Fruit fly (Drosophila melanogaster) whole organism, embryonic: Measurements from ENCODE around the gene Spn27A.

Source experiments
- B-H1 ChIP-seq: fragments of 200-800 bp; sonication (Bioruptor generic); IDR thresholded peaks from 3 replicates; pipeline ENCODE4 v1.3.6; 2022; ENCODE audit warnings: missing biosample characterization, missing genetic modification characterization
- Bdp1 ChIP-seq: fragments of 200-800 bp; sonication (Bioruptor generic); optimal IDR thresholded peaks from 3 replicates; lab custom pipeline; 2016; ENCODE audit warnings: missing biosample characterization, missing genetic modification characterization
- Bgb ChIP-seq: fragments of 200-800 bp; sonication (Bioruptor generic); IDR thresholded peaks from 2 replicates; pipeline ENCODE4 v1.3.6; 2022; ENCODE audit warnings: missing biosample characterization, missing genetic modification characterization; ENCODE audit not compliant: partially characterized antibody
- C15 ChIP-seq: fragments of 200-800 bp; sonication (Bioruptor generic); IDR thresholded peaks from 3 replicates; pipeline ENCODE4 v1.3.6; 2022; ENCODE audit warnings: missing biosample characterization, missing genetic modification characterization
- CG10274 ChIP-seq: fragments of 200-800 bp; sonication (Bioruptor generic); optimal IDR thresholded peaks from 3 replicates; lab custom pipeline; 2017; ENCODE audit warnings: missing biosample characterization, mild to moderate bottlenecking, missing genetic modification characterization
- CG11093 ChIP-seq: fragments of 200-800 bp; sonication (Bioruptor generic); IDR thresholded peaks from 3 replicates; pipeline ENCODE4 v1.3.6; 2022; ENCODE audit warnings: missing biosample characterization, missing genetic modification characterization
- CG11504 ChIP-seq: fragments of 200-800 bp; sonication (Bioruptor generic); optimal IDR thresholded peaks from 3 replicates; lab custom pipeline; 2019; ENCODE audit warnings: missing biosample characterization, mild to moderate bottlenecking, missing genetic modification characterization, moderate library complexity
- CG11695 ChIP-seq: fragments of 200-800 bp; sonication (Bioruptor generic); IDR thresholded peaks from 3 replicates; pipeline ENCODE4 v1.3.6; 2022; ENCODE audit warnings: missing biosample characterization, missing genetic modification characterization
- CG11696 ChIP-seq: fragments of 200-800 bp; sonication (Bioruptor generic); IDR thresholded peaks from 2 replicates; pipeline ENCODE4 v1.3.6; 2022; ENCODE audit warnings: missing biosample characterization, missing genetic modification characterization
- CG12769 ChIP-seq: fragments of 200-800 bp; sonication (Bioruptor generic); optimal IDR thresholded peaks from 2 replicates; lab custom pipeline; 2019; ENCODE audit warnings: missing biosample characterization, mild to moderate bottlenecking, missing genetic modification characterization, moderate library complexity
- CG14441 ChIP-seq: fragments of 200-800 bp; sonication (Bioruptor generic); IDR thresholded peaks from 2 replicates; pipeline ENCODE4 v1.3.6; 2022; ENCODE audit warnings: missing biosample characterization, missing genetic modification characterization
- CG15514 ChIP-seq: fragments of 200-800 bp; sonication (Bioruptor generic); optimal IDR thresholded peaks from 3 replicates; lab custom pipeline; 2017; ENCODE audit warnings: missing biosample characterization, missing genetic modification characterization, mild to moderate bottlenecking, moderate library complexity, missing genetic modification reagents
- CG16815 ChIP-seq: fragments of 200-800 bp; sonication (Bioruptor generic); optimal IDR thresholded peaks from 3 replicates; lab custom pipeline; 2017; ENCODE audit warnings: missing biosample characterization, mild to moderate bottlenecking, missing genetic modification characterization
- CG17186 ChIP-seq: fragments of 200-800 bp; sonication (Bioruptor generic); optimal IDR thresholded peaks from 3 replicates; lab custom pipeline; 2017; ENCODE audit warnings: missing biosample characterization, missing genetic modification reagents, missing genetic modification characterization
- CG17568 ChIP-seq: fragments of 200-800 bp; sonication (Bioruptor generic); optimal IDR thresholded peaks from 2 replicates; lab custom pipeline; 2018; ENCODE audit warnings: missing biosample characterization, mild to moderate bottlenecking, missing genetic modification characterization, moderate library complexity
- CG2202 ChIP-seq: fragments of 200-800 bp; sonication (Bioruptor generic); optimal IDR thresholded peaks from 2 replicates; lab custom pipeline; 2018; ENCODE audit warnings: missing biosample characterization, mild to moderate bottlenecking, missing genetic modification characterization
- CG5180 ChIP-seq: fragments of 200-800 bp; sonication (Bioruptor generic); optimal IDR thresholded peaks from 3 replicates; lab custom pipeline; 2017; ENCODE audit warnings: missing biosample characterization, missing genetic modification characterization, mild to moderate bottlenecking, moderate library complexity, missing genetic modification reagents
- CG7745 ChIP-seq: fragments of 200-800 bp; sonication (Bioruptor generic); optimal IDR thresholded peaks from 2 replicates; lab custom pipeline; 2018; ENCODE audit warnings: missing biosample characterization, mild to moderate bottlenecking, missing genetic modification characterization, moderate library complexity
- CG9437 ChIP-seq: fragments of 200-800 bp; sonication (Bioruptor generic); optimal IDR thresholded peaks from 2 replicates; lab custom pipeline; 2018; ENCODE audit warnings: missing biosample characterization, mild to moderate bottlenecking, missing genetic modification characterization
- CoRest ChIP-seq: fragments of 200-800 bp; sonication (Bioruptor generic); optimal IDR thresholded peaks from 3 replicates; lab custom pipeline; 2018; ENCODE audit warnings: missing biosample characterization, mild to moderate bottlenecking, missing genetic modification characterization, moderate library complexity
- Dad ChIP-seq: fragments of 200-800 bp; sonication (Bioruptor generic); optimal IDR thresholded peaks from 3 replicates; lab custom pipeline; 2016; ENCODE audit warnings: missing biosample characterization, missing genetic modification characterization
- GATAe ChIP-seq: fragments of 200-800 bp; sonication (Bioruptor generic); conservative IDR thresholded peaks from 2 replicates; pipeline ENCODE4 v1.3.6; 2022; ENCODE audit warnings: missing biosample characterization, missing genetic modification characterization
- H2.0 ChIP-seq: fragments of 200-800 bp; sonication (Bioruptor generic); IDR thresholded peaks from 2 replicates; pipeline ENCODE4 v1.3.6; 2022; ENCODE audit warnings: missing biosample characterization, missing genetic modification characterization
- Hey ChIP-seq: fragments of 200-800 bp; sonication (Bioruptor generic); optimal IDR thresholded peaks from 3 replicates; lab custom pipeline; 2018; ENCODE audit warnings: missing biosample characterization, mild to moderate bottlenecking, missing genetic modification characterization
- MBD-R2 ChIP-seq: fragments of 200-800 bp; sonication (Bioruptor generic); IDR thresholded peaks from 2 replicates; pipeline ENCODE4 v1.3.6; 2022; ENCODE audit warnings: missing biosample characterization, missing genetic modification characterization
- Oaz ChIP-seq: fragments of 200-800 bp; sonication (Bioruptor generic); IDR thresholded peaks from 2 replicates; pipeline ENCODE4 v1.3.6; 2022; ENCODE audit warnings: missing biosample characterization, missing genetic modification characterization
- Pdp1 ChIP-seq, 2 experiments: fragments of 200-800 bp; sonication (Bioruptor generic); optimal IDR thresholded peaks; 3 replicates each; lab custom pipeline; 2016; ENCODE audit warnings: missing biosample characterization in 2 of 2, missing genetic modification characterization in 2 of 2, mild to moderate bottlenecking in 1 of 2, moderate library complexity in 1 of 2
- Sin3A ChIP-seq: fragments of >200 bp; optimal IDR thresholded peaks from 2 replicates; lab custom pipeline; 2018
- Sox102F ChIP-seq: fragments of 200-800 bp; sonication (Bioruptor generic); optimal IDR thresholded peaks from 2 replicates; lab custom pipeline; 2018; ENCODE audit warnings: missing biosample characterization, mild to moderate bottlenecking, missing genetic modification characterization, moderate library complexity
- Trl ChIP-seq, 3 experiments: fragments of >200 bp in 2 of 3; fragments of 200-800 bp in 1 of 3; sonication (Bioruptor generic) in 1 of 3; optimal IDR thresholded peaks; 2 replicates in 1 of 3; 3 replicates in 2 of 3; lab custom pipeline; 2016 to 2017; ENCODE audit warnings: missing biosample characterization in 1 of 3, missing genetic modification characterization in 1 of 3
- al ChIP-seq: fragments of 200-800 bp; sonication (Bioruptor generic); IDR thresholded peaks from 2 replicates; pipeline ENCODE4 v1.3.6; 2022; ENCODE audit warnings: missing biosample characterization, missing genetic modification characterization
- bsh ChIP-seq, 2 experiments: fragments of 200-800 bp; sonication (Bioruptor generic); optimal IDR thresholded peaks; 2 replicates each; lab custom pipeline; 2017 to 2018; ENCODE audit warnings: mild to moderate bottlenecking in 2 of 2, missing biosample characterization in 2 of 2, missing genetic modification characterization in 2 of 2, moderate library complexity in 1 of 2
- croc ChIP-seq: fragments of 200-800 bp; sonication (Bioruptor generic); conservative IDR thresholded peaks from 3 replicates; pipeline ENCODE4 v1.3.6; 2022; ENCODE audit warnings: missing biosample characterization, missing genetic modification characterization
- emc ChIP-seq: fragments of 200-800 bp; sonication (Bioruptor generic); optimal IDR thresholded peaks from 2 replicates; lab custom pipeline; 2016; ENCODE audit warnings: missing biosample characterization, missing genetic modification characterization
- ham ChIP-seq: fragments of 200-800 bp; sonication (Bioruptor generic); IDR thresholded peaks from 2 replicates; pipeline ENCODE4 v1.3.6; 2022; ENCODE audit warnings: missing biosample characterization, missing genetic modification characterization
- insv ChIP-seq, 2 experiments: fragments of 200-800 bp; sonication (Bioruptor generic); optimal IDR thresholded peaks; 3 replicates each; lab custom pipeline; 2016 to 2018; ENCODE audit warnings: missing biosample characterization in 2 of 2, missing genetic modification characterization in 2 of 2
- jigr1 ChIP-seq: fragments of 200-800 bp; sonication (Bioruptor generic); IDR thresholded peaks from 3 replicates; pipeline ENCODE4 v1.3.6; 2022; ENCODE audit warnings: missing biosample characterization, missing genetic modification characterization
- jumu ChIP-seq: fragments of 200-800 bp; sonication (Bioruptor generic); optimal IDR thresholded peaks from 3 replicates; lab custom pipeline; 2016; ENCODE audit warnings: missing biosample characterization, missing genetic modification characterization
- knrl ChIP-seq: fragments of 200-800 bp; sonication (Bioruptor generic); IDR thresholded peaks from 3 replicates; pipeline ENCODE4 v1.3.6; 2022; ENCODE audit warnings: missing biosample characterization, missing genetic modification characterization; ENCODE audit not compliant: partially characterized antibody
- nau ChIP-seq: fragments of 200-800 bp; sonication (Bioruptor generic); optimal IDR thresholded peaks from 3 replicates; lab custom pipeline; 2017; ENCODE audit warnings: missing biosample characterization, mild to moderate bottlenecking, missing genetic modification characterization, missing genetic modification reagents
- nerfin-2 ChIP-seq: fragments of 200-800 bp; sonication (Bioruptor generic); IDR thresholded peaks from 2 replicates; pipeline ENCODE4 v1.3.6; 2022; ENCODE audit warnings: missing biosample characterization, missing genetic modification characterization; ENCODE audit not compliant: partially characterized antibody
- nmo ChIP-seq: fragments of 200-800 bp; sonication (Bioruptor generic); optimal IDR thresholded peaks from 2 replicates; lab custom pipeline; 2018; ENCODE audit warnings: missing biosample characterization, mild to moderate bottlenecking, missing genetic modification characterization, moderate library complexity
- pfk ChIP-seq: fragments of 200-800 bp; sonication (Bioruptor generic); optimal IDR thresholded peaks from 2 replicates; lab custom pipeline; 2018; ENCODE audit warnings: missing biosample characterization, mild to moderate bottlenecking, missing genetic modification characterization, moderate library complexity
- pum ChIP-seq: fragments of 200-800 bp; sonication (Bioruptor generic); optimal IDR thresholded peaks from 2 replicates; lab custom pipeline; 2016; ENCODE audit warnings: missing biosample characterization, missing genetic modification characterization
- pzg ChIP-seq: fragments of 200-800 bp; sonication (Bioruptor generic); optimal IDR thresholded peaks from 3 replicates; lab custom pipeline; 2018; ENCODE audit warnings: missing biosample characterization, mild to moderate bottlenecking, missing genetic modification characterization, moderate library complexity
- run ChIP-seq: fragments of 200-800 bp; sonication (Bioruptor generic); optimal IDR thresholded peaks from 3 replicates; lab custom pipeline; 2018; ENCODE audit warnings: missing biosample characterization, mild to moderate bottlenecking, missing genetic modification characterization
- sens ChIP-seq: fragments of 200-800 bp; sonication (Bioruptor generic); peaks from one replicate; lab custom pipeline; 2016; ENCODE audit warnings: missing biosample characterization, missing genetic modification characterization
- tgo ChIP-seq: fragments of 200-800 bp; sonication (Bioruptor generic); IDR thresholded peaks from 3 replicates; pipeline ENCODE4 v1.3.6; 2022; ENCODE audit warnings: missing biosample characterization, missing genetic modification characterization
- toy ChIP-seq: fragments of 200-800 bp; sonication (Bioruptor generic); IDR thresholded peaks from 2 replicates; pipeline ENCODE4 v1.3.6; 2022; ENCODE audit warnings: missing biosample characterization, missing genetic modification characterization

Spn27A gene

DNA sequence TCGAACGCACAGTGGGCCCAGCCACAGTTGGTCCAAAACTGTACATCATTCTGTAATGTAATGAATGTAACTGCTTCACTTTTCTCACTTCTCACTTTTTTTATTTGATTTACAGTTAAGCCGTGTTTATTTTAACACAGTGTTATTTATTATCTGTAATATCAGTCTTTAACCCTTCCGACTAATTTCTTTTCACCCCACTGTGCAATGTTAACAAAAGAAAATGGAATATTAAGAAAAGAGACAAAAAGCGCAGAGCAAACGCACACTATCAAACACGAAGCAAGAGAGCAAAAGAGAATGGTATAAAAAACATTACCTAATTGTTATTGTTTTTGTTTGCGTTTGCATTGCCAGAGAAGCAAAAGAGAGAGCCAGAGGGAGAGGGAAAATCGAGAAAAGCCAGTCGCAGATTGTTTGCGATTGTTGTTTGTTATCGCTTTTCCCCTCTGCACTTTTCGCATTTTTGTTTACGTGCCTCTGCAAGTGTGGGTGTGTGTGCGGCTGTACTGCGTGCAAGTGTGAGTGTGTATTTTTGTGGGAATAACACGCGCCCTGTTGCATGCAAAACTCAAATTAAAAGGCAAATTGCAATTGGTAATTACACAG lies 25.9 kb downstream of the Spn27A start (continued):
- TF ChIP-seq al (GFP tag; lab: Robert Waterston, UW) (peak; percentile 92), Sox102F (GFP tag; lab: Kevin White, UChicago) (peak; percentile 99), CG11504 (tag; lab: Kevin White, UChicago) (peak; percentile 98), jigr1 (GFP tag; lab: Robert Waterston, UW) (peak; percentile 95), CG15514 (GFP tag; lab: Kevin White, UChicago) (peak; percentile 94), pzg (GFP tag; lab: Kevin White, UChicago) (peak; percentile 15), nerfin-2 (GFP tag; lab: Robert Waterston, UW) (peak; percentile 68), CG17186 (GFP tag; lab: Kevin White, UChicago) (peak; percentile 93), nmo (GFP tag; lab: Kevin White, UChicago) (peak; percentile 98), CG5180 (GFP tag; lab: Kevin White, UChicago) (peak; percentile 92), pum (GFP tag; lab: Kevin White, UChicago) (peak; percentile 98), Oaz (GFP tag; lab: Robert Waterston, UW) (peak; percentile 96), Bdp1 (GFP tag; lab: Kevin White, UChicago) (peak; percentile 95), CG12769 (peak; percentile 98), CG11695 (peak; percentile 98), nau (GFP tag; lab: Kevin White, UChicago) (peak; percentile 98), insv (GFP tag; optimal IDR thresholded peaks at IDR 0.05; lab: Kevin White, UChicago) (peak; percentile 66 to 78), CG7745 (tag; lab: Kevin White, UChicago) (peak; percentile 87), emc (GFP tag; lab: Kevin White, UChicago) (peak; percentile 95), CG16815 (peak; percentile 95), pfk (peak; percentile 52), Trl (optimal IDR thresholded peaks at IDR 0.05; lab: Kevin White, UChicago) (peak; percentile 69 to 89), Trl (GFP tag; optimal IDR thresholded peaks at IDR 0.05; lab: Kevin White, UChicago) (peak; percentile 99), CG17568 (peak; percentile 99), GATAe (peak; percentile 87), Dad (peak; percentile 98), croc (peak; percentile 94), CoRest (tag; lab: Kevin White, UChicago) (peak; percentile 98), H2.0 (GFP tag; lab: Robert Waterston, UW) (peak; percentile 97), CG9437 (GFP tag; lab: Kevin White, UChicago) (peak; percentile 95), Bgb (GFP tag; lab: Robert Waterston, UW) (peak; percentile 52; the same call in 1 of the 2 replicates), CG14441 (GFP tag; lab: Robert Waterston, UW) (peak; percentile 98), Pdp1 (GFP tag; optimal IDR thresholded peaks at IDR 0.05; lab: Kevin White, UChicago) (peak; percentile 97), knrl (GFP tag; lab: Robert Waterston, UW) (peak; percentile 50; the same call in 2 of the 3 replicates), tgo (GFP tag; lab: Robert Waterston, UW) (peak; percentile 98), sens (GFP tag; lab: Kevin White, UChicago) (peak; percentile 100), MBD-R2 (GFP tag; lab: Robert Waterston, UW) (peak; percentile 89), toy (GFP tag; lab: Robert Waterston, UW) (peak; percentile 88), bsh (GFP tag; optimal IDR thresholded peaks at IDR 0.05; lab: Kevin White, UChicago) (peak; percentile 92 to 99), ham (GFP tag; lab: Robert Waterston, UW) (peak; percentile 85), CG10274 (peak; percentile 91), CG2202 (peak; percentile 98), Hey (peak; percentile 80), B-H1 (GFP tag; lab: Robert Waterston, UW) (peak; percentile 97), C15 (GFP tag; lab: Robert Waterston, UW) (peak; percentile 95), Sin3A (no peak), CG11093 (GFP tag; lab: Robert Waterston, UW) (peak; percentile 94), run (tag; lab: Kevin White, UChicago) (peak; percentile 98), CG11696 (GFP tag; lab: Robert Waterston, UW) (peak; percentile 93), jumu (GFP tag; lab: Kevin White, UChicago) (peak; percentile 96)
